Worm (Caenorhabditis elegans): ENCODE measurements around the gene nhr-80.

DNA sequence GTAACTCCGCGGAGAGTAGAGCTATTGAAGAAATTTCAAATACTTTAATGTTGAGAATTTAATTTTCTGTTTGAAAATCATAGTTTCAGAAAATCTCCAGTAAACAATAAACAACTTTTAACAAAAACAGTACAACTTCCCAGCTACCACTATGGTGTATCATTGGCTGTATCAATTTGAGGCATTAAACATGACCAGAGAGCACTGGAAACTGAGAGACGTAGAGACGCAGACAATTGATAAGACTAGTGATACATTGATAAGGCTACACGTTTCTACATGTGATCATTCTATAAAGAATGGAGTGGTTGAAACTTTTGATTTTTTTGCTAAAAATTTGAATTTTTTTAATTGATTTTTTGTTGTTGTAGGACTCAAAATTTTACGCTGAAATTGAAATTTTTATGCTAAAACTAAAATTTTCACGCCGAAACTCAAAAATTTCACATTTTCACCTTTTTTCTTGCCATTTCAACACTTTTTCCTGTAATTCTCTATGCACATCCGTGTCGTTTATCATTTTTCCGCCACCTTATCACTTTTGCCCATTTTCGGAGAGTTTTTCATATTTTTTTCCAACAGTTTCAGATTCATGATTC is 654 bp upstream of the nhr-80 start, which contains the start of gene H10E21.1:
- TF ChIP-seq him-1 (tag; optimal IDR thresholded peaks at IDR 0.05) = no peak
- TF ChIP-seq dao-5 (tag; optimal IDR thresholded peaks at IDR 0.05) = no peak
- TF ChIP-seq W03F9.2 (tag; optimal IDR thresholded peaks at IDR 0.05) = no peak

Data from whole organism, L4/young adult.